Fruit fly (Drosophila melanogaster): ENCODE data around the gene CG18249.

The CG18249 gene

DNA sequence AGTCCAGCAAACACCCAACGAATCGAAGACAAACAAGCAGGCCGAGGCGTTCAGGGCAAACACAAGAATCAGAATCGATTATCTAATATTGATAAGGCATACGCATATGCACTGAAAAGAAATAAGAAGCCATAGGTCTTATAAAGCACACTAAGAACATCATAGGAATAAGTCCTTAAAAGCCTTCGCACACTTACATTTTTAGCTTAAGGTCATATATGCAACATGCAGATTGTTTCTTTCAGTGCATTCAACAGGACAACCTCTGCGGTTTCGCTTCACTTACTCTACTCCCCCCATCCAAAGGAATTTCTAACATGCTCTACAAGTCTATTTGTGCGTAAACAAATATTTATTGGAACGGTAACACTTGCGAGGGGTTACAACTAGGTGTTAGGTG is 7.4 kb upstream of the CG18249 start (continued):
- TF ChIP-seq Dp (GFP tag; optimal IDR thresholded peaks at IDR 0.05) (no peak), Nf-YB (GFP tag; optimal IDR thresholded peaks at IDR 0.05) (no peak), org-1 (GFP tag; optimal IDR thresholded peaks at IDR 0.05) (peak; percentile 47), CG13287 (GFP tag; IDR thresholded peaks at IDR 0.05; ENCODE audit: partially characterized antibody) (no peak), D19A (tag; optimal IDR thresholded peaks at IDR 0.05) (peak; percentile 51), CoRest (tag; optimal IDR thresholded peaks at IDR 0.05) (peak; percentile 70), CG8924 (tag; optimal IDR thresholded peaks at IDR 0.05) (peak; percentile 71), cas (GFP tag; IDR thresholded peaks at IDR 0.05) (no peak), CG4360 (GFP tag; IDR thresholded peaks at IDR 0.05) (no peak), run (tag; optimal IDR thresholded peaks at IDR 0.05) (peak; percentile 70), D19B (GFP tag; optimal IDR thresholded peaks at IDR 0.05) (no peak), NK7.1 (GFP tag; optimal IDR thresholded peaks at IDR 0.05) (peak; percentile 28), gem (tag; optimal IDR thresholded peaks at IDR 0.05) (peak; percentile 76), unc-4 (GFP tag; IDR thresholded peaks at IDR 0.05; ENCODE audit: partially characterized antibody) (no peak), Vsx1 (GFP tag; optimal IDR thresholded peaks at IDR 0.05) (peak; percentile 55), CG8281 (tag; optimal IDR thresholded peaks at IDR 0.05) (peak; percentile 34), gsb (GFP tag; IDR thresholded peaks at IDR 0.05) (no peak), Stat92E (GFP tag; optimal IDR thresholded peaks at IDR 0.05) (no peak), CHES-1-like (GFP tag; optimal IDR thresholded peaks at IDR 0.05) (peak; percentile 34), lmd (GFP tag; IDR thresholded peaks at IDR 0.05) (peak; percentile 48), kah (GFP tag; optimal IDR thresholded peaks at IDR 0.05) (no peak), bab2 (GFP tag; optimal IDR thresholded peaks at IDR 0.05) (peak; percentile 70), CG6854 (GFP tag; optimal IDR thresholded peaks at IDR 0.05) (no peak), CrebB (tag; optimal IDR thresholded peaks at IDR 0.05) (no peak), sc (optimal IDR thresholded peaks at IDR 0.05) (no peak), sc (GFP tag; optimal IDR thresholded peaks at IDR 0.05) (peak; percentile 63), CG10274 (GFP tag; optimal IDR thresholded peaks at IDR 0.05) (no peak), CG7987 (GFP tag; optimal IDR thresholded peaks at IDR 0.05) (no peak), CG14860 (GFP tag; IDR thresholded peaks at IDR 0.05; ENCODE audit: partially characterized antibody) (no peak), CG2889 (GFP tag; IDR thresholded peaks at IDR 0.05) (peak; percentile 58; the same call in 1 of the 3 replicates), CG3163 (GFP tag; optimal IDR thresholded peaks at IDR 0.05) (peak; percentile 35), Taf1 (GFP tag; IDR thresholded peaks at IDR 0.05) (no peak), CG3995 (GFP tag; optimal IDR thresholded peaks at IDR 0.05) (no peak), Dek (tag; optimal IDR thresholded peaks at IDR 0.05) (no peak), tll (GFP tag; optimal IDR thresholded peaks at IDR 0.05) (peak in 1 of 2 experiments; percentile 66), dan (GFP tag; IDR thresholded peaks at IDR 0.05) (peak; percentile 49; the same call in 1 of the 2 replicates), Aef1 (GFP tag; IDR thresholded peaks at IDR 0.05) (no peak), CG43689 (GFP tag; IDR thresholded peaks at IDR 0.05) (no peak), CG2129 (GFP tag; IDR thresholded peaks at IDR 0.05; ENCODE audit: partially characterized antibody) (no peak), Blimp-1 (GFP tag; optimal IDR thresholded peaks at IDR 0.05) (peak; percentile 67), CG6654 (GFP tag; optimal IDR thresholded peaks at IDR 0.05) (peak; percentile 0), Lpt (GFP tag; optimal IDR thresholded peaks at IDR 0.05) (no peak), ERR (GFP tag; optimal IDR thresholded peaks at IDR 0.05) (no peak), CG12155 (GFP tag; optimal IDR thresholded peaks at IDR 0.05) (no peak), yki (optimal IDR thresholded peaks at IDR 0.05) (no peak), Oli (tag; optimal IDR thresholded peaks at IDR 0.05) (peak; percentile 56), inv (GFP tag; IDR thresholded peaks at IDR 0.05; ENCODE audit: partially characterized antibody) (no peak), Jarid2 (GFP tag; optimal IDR thresholded peaks at IDR 0.05) (peak; percentile 17), Opbp (GFP tag; IDR thresholded peaks at IDR 0.05; ENCODE audit: partially characterized antibody) (no peak), zf30C (GFP tag; optimal IDR thresholded peaks at IDR 0.05) (peak; percentile 67), Sry-δ (GFP tag; optimal IDR thresholded peaks at IDR 0.05) (peak; percentile 27)
